Fruit fly (Drosophila melanogaster) S2 (cell line): ENCODE data around the gene CG9503.

Source experiments
- CG8478 ChIP-seq: fragments of >200 bp; optimal IDR thresholded peaks from 2 replicates; lab custom pipeline; 2018
- CTCF ChIP-seq, 2 experiments: fragments of >200 bp; optimal IDR thresholded peaks; 2 replicates each; lab custom pipeline; 2018

DNA sequence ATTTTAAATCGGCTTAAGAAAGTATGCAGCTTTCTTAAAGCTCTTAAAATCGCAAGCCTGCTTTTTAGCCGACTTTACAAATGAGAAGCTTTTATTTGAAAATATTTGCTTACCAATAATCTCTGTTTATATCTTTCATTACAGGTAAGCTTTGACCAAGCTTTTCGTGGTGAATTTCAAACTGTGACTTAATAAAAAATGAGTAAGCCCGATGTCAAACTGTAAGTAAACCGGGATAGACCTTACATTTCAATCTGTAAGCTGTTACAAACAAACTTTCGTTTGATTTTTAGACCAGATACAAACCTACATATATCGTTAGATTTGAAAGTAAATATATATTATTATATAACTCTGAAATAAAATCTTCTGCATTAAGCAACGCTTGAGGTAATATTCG is 37.7 kb downstream of the CG9503 start:
- TF ChIP-seq CG8478 (lab: Kevin White, UChicago) (no peak), CTCF (optimal IDR thresholded peaks at IDR 0.05; lab: Kevin White, UChicago) (no peak)
